Worm (Caenorhabditis elegans): ENCODE data around the gene Y17G7B.20.

DNA sequence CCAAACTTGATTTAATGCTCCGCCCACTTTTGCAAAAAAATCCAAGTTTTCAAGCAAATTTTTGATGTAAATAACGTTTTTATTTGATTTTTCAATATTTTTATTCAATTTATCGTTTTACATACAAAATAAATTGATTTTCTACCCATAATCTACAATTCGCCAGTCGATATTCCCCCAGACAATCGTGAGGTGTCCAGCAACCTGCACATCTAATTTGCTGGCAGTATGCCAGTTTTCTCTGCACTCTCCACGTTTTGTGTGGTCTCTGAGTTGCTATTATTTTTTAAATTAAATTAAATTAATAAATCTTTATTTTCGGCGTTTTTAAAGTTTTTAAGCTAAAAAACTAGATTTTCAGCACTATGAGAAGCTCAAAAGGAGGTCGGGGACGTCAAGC, 466 bp upstream of the Y17G7B.20 start:
- TF ChIP-seq skn-1 (tag; optimal IDR thresholded peaks at IDR 0.05), result no peak
- TF ChIP-seq lin-29 (GFP tag; IDR thresholded peaks at IDR 0.05), result peak; percentile 27; the same call in 1 of the 2 replicates
- no peak for TF ChIP-seq zag-1 (tag; optimal IDR thresholded peaks at IDR 0.05)
- TF ChIP-seq fkh-10 (GFP tag; optimal IDR thresholded peaks at IDR 0.05), result peak; percentile 92
- peak; percentile 91 for TF ChIP-seq mdt-29 (GFP tag; IDR thresholded peaks at IDR 0.05)
- TF ChIP-seq lin-39 (tag; optimal IDR thresholded peaks at IDR 0.05), result no peak
- TF ChIP-seq ceh-44 (GFP tag; IDR thresholded peaks at IDR 0.05), result peak; percentile 72
- TF ChIP-seq ceh-82 (tag; optimal IDR thresholded peaks at IDR 0.05), result no peak
- TF ChIP-seq ces-1 (GFP tag; optimal IDR thresholded peaks at IDR 0.05), result peak; percentile 83
- no peak for TF ChIP-seq fos-1 (tag; optimal IDR thresholded peaks at IDR 0.05)
- TF ChIP-seq lsy-2 (tag; optimal IDR thresholded peaks at IDR 0.05), result peak; percentile 80 to 96
- peak; percentile 79 for TF ChIP-seq nhr-11 (tag; optimal IDR thresholded peaks at IDR 0.05)
- TF ChIP-seq nhr-237 (tag; optimal IDR thresholded peaks at IDR 0.05), result no peak
- TF ChIP-seq F49E8.2 (tag; optimal IDR thresholded peaks at IDR 0.05; ENCODE audit: borderline replicate concordance), result peak; percentile 42

Data from whole organism, L4 larva.